Fruit fly (Drosophila melanogaster) whole organism: ENCODE measurements around the gene CG31279.

Experiments used
- EcR ChIP-seq, 2 experiments: fragments of >200 bp; optimal IDR thresholded peaks; 2 replicates each; lab custom pipeline; 2017; ENCODE audit warnings: missing biosample characterization in 2 of 2, missing genetic modification characterization in 2 of 2, missing genetic modification reagents in 2 of 2
- pan ChIP-seq: fragments of >200 bp; optimal IDR thresholded peaks from 2 replicates; lab custom pipeline; 2017

- TF ChIP-seq pan (lab: Kevin White, UChicago) (no peak), EcR (GFP tag; optimal IDR thresholded peaks at IDR 0.05; lab: Kevin White, UChicago) (no peak)
These were observed 43.4 kb upstream of the CG31279 start for dm6 chr3R:16387039-16387438.
